Fruit fly (Drosophila melanogaster) whole organism, embryonic: Measurements from ENCODE around the gene anchor.

Experiments
- Ada2b ChIP-seq: fragments of 200-800 bp; sonication (Bioruptor generic); IDR thresholded peaks from 2 replicates; pipeline ENCODE4 v1.3.6; 2022; ENCODE audit warnings: missing biosample characterization, missing genetic modification characterization
- Adf1 ChIP-seq: fragments of 200-800 bp; sonication (Bioruptor generic); IDR thresholded peaks from 2 replicates; pipeline ENCODE4 v1.3.6; 2022; ENCODE audit warnings: missing biosample characterization, missing genetic modification characterization
- Atf-2 ChIP-seq: fragments of 200-800 bp; sonication (Bioruptor generic); optimal IDR thresholded peaks from 2 replicates; lab custom pipeline; 2016; ENCODE audit warnings: missing biosample characterization, missing genetic modification characterization
- Awh ChIP-seq: fragments of 200-800 bp; sonication (Bioruptor generic); IDR thresholded peaks from 2 replicates; pipeline ENCODE4, ENCODE4 v1.3.6; 2022; ENCODE audit warnings: missing biosample characterization, missing genetic modification characterization
- Bgb ChIP-seq: fragments of 200-800 bp; sonication (Bioruptor generic); IDR thresholded peaks from 2 replicates; pipeline ENCODE4 v1.3.6; 2022; ENCODE audit warnings: missing biosample characterization, missing genetic modification characterization; ENCODE audit not compliant: partially characterized antibody
- CG10431 ChIP-seq: fragments of 200-800 bp; sonication (Bioruptor generic); optimal IDR thresholded peaks from 3 replicates; lab custom pipeline; 2018; ENCODE audit warnings: missing biosample characterization, mild to moderate bottlenecking, missing genetic modification characterization
- CG10543 ChIP-seq: fragments of 200-800 bp; sonication (Bioruptor generic); optimal IDR thresholded peaks from 3 replicates; lab custom pipeline; 2017; ENCODE audit warnings: missing biosample characterization, mild to moderate bottlenecking, missing genetic modification characterization, moderate library complexity
- CG10654 ChIP-seq: fragments of 200-800 bp; sonication (Bioruptor generic); optimal IDR thresholded peaks from 2 replicates; lab custom pipeline; 2016; ENCODE audit warnings: missing biosample characterization, missing genetic modification characterization
- CG12104 ChIP-seq: fragments of 200-800 bp; sonication (Bioruptor generic); optimal IDR thresholded peaks from 3 replicates; lab custom pipeline; 2016; ENCODE audit warnings: missing biosample characterization, missing genetic modification characterization
- CG12299 ChIP-seq: fragments of 200-800 bp; sonication (Bioruptor generic); optimal IDR thresholded peaks from 2 replicates; lab custom pipeline; 2018; ENCODE audit warnings: missing biosample characterization, mild to moderate bottlenecking, missing genetic modification characterization
- CG1233 ChIP-seq: fragments of 200-800 bp; sonication (Bioruptor generic); optimal IDR thresholded peaks from 4 replicates; lab custom pipeline; 2018; ENCODE audit warnings: missing biosample characterization, mild to moderate bottlenecking, missing genetic modification characterization
- CG12769 ChIP-seq: fragments of 200-800 bp; sonication (Bioruptor generic); optimal IDR thresholded peaks from 2 replicates; lab custom pipeline; 2019; ENCODE audit warnings: missing biosample characterization, mild to moderate bottlenecking, missing genetic modification characterization, moderate library complexity
- CG13624 ChIP-seq: fragments of 200-800 bp; sonication (Bioruptor generic); optimal IDR thresholded peaks from 2 replicates; lab custom pipeline; 2016; ENCODE audit warnings: missing biosample characterization, missing genetic modification characterization
- CG16813 ChIP-seq: fragments of 200-800 bp; sonication (Bioruptor generic); IDR thresholded peaks from 3 replicates; pipeline ENCODE4 v1.3.6; 2022; ENCODE audit warnings: missing biosample characterization, missing genetic modification characterization; ENCODE audit not compliant: partially characterized antibody
- CG30020 ChIP-seq: fragments of 200-800 bp; optimal IDR thresholded peaks from 2 replicates; lab custom pipeline; 2019; ENCODE audit warnings: missing biosample characterization, mild to moderate bottlenecking, missing genetic modification characterization, moderate library complexity
- CG32767 ChIP-seq: fragments of 200-800 bp; sonication (Bioruptor generic); IDR thresholded peaks from 2 replicates; pipeline ENCODE4 v1.3.6; 2022; ENCODE audit warnings: missing biosample characterization, missing genetic modification characterization
- CG33213 ChIP-seq: fragments of 200-800 bp; sonication (Bioruptor generic); optimal IDR thresholded peaks from 3 replicates; lab custom pipeline; 2016; ENCODE audit warnings: missing biosample characterization, missing genetic modification characterization
- CG5180 ChIP-seq: fragments of 200-800 bp; sonication (Bioruptor generic); optimal IDR thresholded peaks from 3 replicates; lab custom pipeline; 2017; ENCODE audit warnings: missing biosample characterization, missing genetic modification characterization, mild to moderate bottlenecking, moderate library complexity, missing genetic modification reagents
- CG5245 ChIP-seq: fragments of 200-800 bp; sonication (Bioruptor generic); optimal IDR thresholded peaks from 3 replicates; lab custom pipeline; 2016; ENCODE audit warnings: missing biosample characterization, missing genetic modification characterization
- CG6765 ChIP-seq: fragments of 200-800 bp; sonication (Bioruptor generic); optimal IDR thresholded peaks from 3 replicates; lab custom pipeline; 2017; ENCODE audit warnings: missing biosample characterization, mild to moderate bottlenecking, missing genetic modification characterization
- CG7556 ChIP-seq: fragments of 200-800 bp; sonication (Bioruptor generic); optimal IDR thresholded peaks from 2 replicates; lab custom pipeline; 2017; ENCODE audit warnings: missing biosample characterization, mild to moderate bottlenecking, missing genetic modification characterization
- CG8281 ChIP-seq: fragments of 200-800 bp; sonication (Bioruptor generic); optimal IDR thresholded peaks from 2 replicates; lab custom pipeline; 2018; ENCODE audit warnings: missing biosample characterization, mild to moderate bottlenecking, missing genetic modification characterization, moderate library complexity
- CG8924 ChIP-seq: fragments of 200-800 bp; optimal IDR thresholded peaks from 3 replicates; lab custom pipeline; 2019; ENCODE audit warnings: missing biosample characterization, mild to moderate bottlenecking, missing genetic modification characterization, moderate library complexity
- CG9876 ChIP-seq: fragments of 200-800 bp; sonication (Bioruptor generic); optimal IDR thresholded peaks from 2 replicates; lab custom pipeline; 2016; ENCODE audit warnings: missing biosample characterization, missing genetic modification characterization
- Dp ChIP-seq: fragments of 200-800 bp; sonication (Bioruptor generic); optimal IDR thresholded peaks from 2 replicates; lab custom pipeline; 2018; ENCODE audit warnings: missing biosample characterization, mild to moderate bottlenecking, missing genetic modification characterization, moderate library complexity
- Jarid2 ChIP-seq: fragments of 200-800 bp; sonication (Bioruptor generic); optimal IDR thresholded peaks from 3 replicates; lab custom pipeline; 2017; ENCODE audit warnings: mild to moderate bottlenecking, missing biosample characterization, missing genetic modification reagents, missing genetic modification characterization
- MBD-R2 ChIP-seq: fragments of 200-800 bp; sonication (Bioruptor generic); IDR thresholded peaks from 2 replicates; pipeline ENCODE4 v1.3.6; 2022; ENCODE audit warnings: missing biosample characterization, missing genetic modification characterization
- Meics ChIP-seq: fragments of 200-800 bp; sonication (Bioruptor generic); optimal IDR thresholded peaks from 2 replicates; lab custom pipeline; 2017; ENCODE audit warnings: missing biosample characterization, mild to moderate bottlenecking, missing genetic modification characterization
- Sin3A ChIP-seq: fragments of >200 bp; optimal IDR thresholded peaks from 2 replicates; lab custom pipeline; 2018
- Trl ChIP-seq, 3 experiments: fragments of >200 bp in 2 of 3; fragments of 200-800 bp in 1 of 3; sonication (Bioruptor generic) in 1 of 3; optimal IDR thresholded peaks; 2 replicates in 1 of 3; 3 replicates in 2 of 3; lab custom pipeline; 2016 to 2017; ENCODE audit warnings: missing biosample characterization in 1 of 3, missing genetic modification characterization in 1 of 3
- YL-1 ChIP-seq: fragments of 200-800 bp; sonication (Bioruptor generic); optimal IDR thresholded peaks from 3 replicates; lab custom pipeline; 2017; ENCODE audit warnings: missing biosample characterization, mild to moderate bottlenecking, missing genetic modification characterization
- ato ChIP-seq: fragments of 200-800 bp; sonication (Bioruptor generic); IDR thresholded peaks from 2 replicates; pipeline ENCODE4 v1.3.6; 2022; ENCODE audit warnings: missing biosample characterization, missing genetic modification characterization; ENCODE audit not compliant: partially characterized antibody
- bab2 ChIP-seq: fragments of 200-800 bp; sonication (Bioruptor generic); optimal IDR thresholded peaks from 2 replicates; lab custom pipeline; 2016; ENCODE audit warnings: missing biosample characterization, missing genetic modification characterization
- cato ChIP-seq: fragments of 200-800 bp; sonication (Bioruptor generic); optimal IDR thresholded peaks from 2 replicates; lab custom pipeline; 2016; ENCODE audit warnings: missing biosample characterization, missing genetic modification characterization, borderline replicate concordance
- ci ChIP-seq: fragments of 200-800 bp; sonication (Bioruptor generic); IDR thresholded peaks from 3 replicates; pipeline ENCODE4 v1.3.6; 2022; ENCODE audit warnings: missing biosample characterization, missing genetic modification characterization
- danr ChIP-seq: fragments of 200-800 bp; sonication (Bioruptor generic); IDR thresholded peaks from 2 replicates; pipeline ENCODE4 v1.3.6; 2022; ENCODE audit warnings: missing biosample characterization, missing genetic modification characterization
- gce ChIP-seq: fragments of 200-800 bp; sonication (Bioruptor generic); IDR thresholded peaks from 3 replicates; pipeline ENCODE4 v1.3.6; 2022; ENCODE audit warnings: missing biosample characterization, missing genetic modification characterization
- hbn ChIP-seq: fragments of 200-800 bp; sonication (Bioruptor generic); IDR thresholded peaks from 2 replicates; pipeline ENCODE4 v1.3.6; 2022; ENCODE audit warnings: missing biosample characterization, missing genetic modification characterization; ENCODE audit not compliant: partially characterized antibody
- lov ChIP-seq, 2 experiments: fragments of 200-800 bp in 1 of 2; fragments of >200 bp in 1 of 2; sonication (Bioruptor generic) in 1 of 2; IDR thresholded peaks in 1 of 2; optimal IDR thresholded peaks in 1 of 2; 2 replicates in 1 of 2; 3 replicates in 1 of 2; pipeline versions ENCODE4 v1.3.6 to Lab custom; 2017 to 2022; ENCODE audit warnings: missing biosample characterization in 1 of 2, missing genetic modification characterization in 1 of 2
- luna ChIP-seq: fragments of 200-800 bp; sonication (Bioruptor generic); optimal IDR thresholded peaks from 2 replicates; lab custom pipeline; 2016; ENCODE audit warnings: missing biosample characterization, missing genetic modification characterization
- peb ChIP-seq: fragments of 200-800 bp; sonication (Bioruptor generic); IDR thresholded peaks from 2 replicates; pipeline ENCODE4 v1.3.6; 2022; ENCODE audit warnings: missing biosample characterization, missing genetic modification characterization
- phol ChIP-seq: fragments of 200-800 bp; sonication (Bioruptor generic); optimal IDR thresholded peaks from 3 replicates; lab custom pipeline; 2018; ENCODE audit warnings: missing biosample characterization, mild to moderate bottlenecking, missing genetic modification characterization, moderate library complexity
- pzg ChIP-seq: fragments of 200-800 bp; sonication (Bioruptor generic); optimal IDR thresholded peaks from 3 replicates; lab custom pipeline; 2018; ENCODE audit warnings: missing biosample characterization, mild to moderate bottlenecking, missing genetic modification characterization, moderate library complexity
- salm ChIP-seq: fragments of 200-800 bp; sonication (Bioruptor generic); optimal IDR thresholded peaks from 2 replicates; lab custom pipeline; 2018; ENCODE audit warnings: missing biosample characterization, mild to moderate bottlenecking, missing genetic modification characterization
- sens-2 ChIP-seq: fragments of 200-800 bp; sonication (Bioruptor generic); IDR thresholded peaks from 2 replicates; pipeline ENCODE4 v1.3.6; 2022; ENCODE audit warnings: missing biosample characterization, missing genetic modification characterization
- shn ChIP-seq: fragments of 200-800 bp; sonication (Bioruptor generic); optimal IDR thresholded peaks from 3 replicates; lab custom pipeline; 2016; ENCODE audit warnings: missing biosample characterization, missing genetic modification characterization
- tna ChIP-seq: fragments of 200-800 bp; sonication (Bioruptor generic); IDR thresholded peaks from 2 replicates; pipeline ENCODE4 v1.3.6; 2022; ENCODE audit warnings: missing biosample characterization, missing genetic modification characterization; ENCODE audit not compliant: partially characterized antibody
- tup ChIP-seq: fragments of 200-800 bp; sonication (Bioruptor generic); optimal IDR thresholded peaks from 2 replicates; lab custom pipeline; 2016; ENCODE audit warnings: missing biosample characterization, mild to moderate bottlenecking, missing genetic modification characterization, moderate library complexity

The anchor gene

dm6 chr3L:17590455-17591216 lies 31.0 kb upstream of the anchor start (continued):
- TF ChIP-seq CG5180 (GFP tag; lab: Kevin White, UChicago) (peak; percentile 66), CG8924 (tag; lab: Kevin White, UChicago) (no peak), CG10431 (GFP tag; lab: Kevin White, UChicago) (no peak), danr (GFP tag; lab: Robert Waterston, UW) (no peak), bab2 (GFP tag; lab: Kevin White, UChicago) (no peak), phol (tag; lab: Kevin White, UChicago) (no peak), CG30020 (tag; lab: Kevin White, UChicago) (no peak), CG10543 (GFP tag; lab: Kevin White, UChicago) (no peak), tna (GFP tag; lab: Robert Waterston, UW) (no peak; the same call in 1 of the 2 replicates), ato (GFP tag; lab: Robert Waterston, UW) (peak; percentile 59), cato (no peak), CG33213 (GFP tag; lab: Kevin White, UChicago) (no peak), CG7556 (GFP tag; lab: Kevin White, UChicago) (no peak), CG5245 (GFP tag; lab: Kevin White, UChicago) (no peak), Bgb (GFP tag; lab: Robert Waterston, UW) (no peak), tup (GFP tag; lab: Kevin White, UChicago) (no peak), Trl (optimal IDR thresholded peaks at IDR 0.05; lab: Kevin White, UChicago) (peak; percentile 86 to 98), Trl (GFP tag; optimal IDR thresholded peaks at IDR 0.05; lab: Kevin White, UChicago) (no peak), Awh (GFP tag; lab: Robert Waterston, UW) (no peak; the same call in 1 of the 2 replicates), CG13624 (GFP tag; lab: Kevin White, UChicago) (no peak), peb (GFP tag; lab: Robert Waterston, UW) (no peak), Sin3A (no peak), YL-1 (GFP tag; lab: Kevin White, UChicago) (no peak), luna (GFP tag; lab: Kevin White, UChicago) (no peak), CG9876 (GFP tag; lab: Kevin White, UChicago) (no peak), gce (GFP tag; lab: Robert Waterston, UW) (no peak), pzg (GFP tag; lab: Kevin White, UChicago) (no peak), CG12299 (tag; lab: Kevin White, UChicago) (no peak), ci (GFP tag; lab: Robert Waterston, UW) (peak; percentile 64; the same call in 2 of the 3 replicates), CG32767 (no peak), MBD-R2 (GFP tag; lab: Robert Waterston, UW) (no peak), shn (no peak), CG12104 (GFP tag; lab: Kevin White, UChicago) (no peak), lov (optimal IDR thresholded peaks at IDR 0.05; lab: Kevin White, UChicago) (no peak), lov (GFP tag; IDR thresholded peaks at IDR 0.05; lab: Robert Waterston, UW) (no peak), salm (no peak), Ada2b (GFP tag; lab: Robert Waterston, UW) (no peak), Atf-2 (no peak), Dp (GFP tag; lab: Kevin White, UChicago) (no peak), CG10654 (GFP tag; lab: Kevin White, UChicago) (no peak), Meics (GFP tag; lab: Kevin White, UChicago) (no peak), CG16813 (GFP tag; lab: Robert Waterston, UW) (no peak), Adf1 (GFP tag; lab: Robert Waterston, UW) (peak; percentile 56), Jarid2 (peak; percentile 14), CG8281 (no peak), CG12769 (tag; lab: Kevin White, UChicago) (peak; percentile 27), hbn (GFP tag; lab: Robert Waterston, UW) (0 out of 2 replicates have a peak, but pooled peaks have one; percentile 22), sens-2 (GFP tag; lab: Robert Waterston, UW) (no peak), CG6765 (GFP tag; lab: Kevin White, UChicago) (no peak), CG1233 (GFP tag; lab: Kevin White, UChicago) (no peak)
